Fruit fly (Drosophila melanogaster) whole organism, embryonic: ENCODE results near the gene yellow-e2.

Experiments used
- Atf6 ChIP-seq: fragments of 200-800 bp; sonication (Bioruptor generic); IDR thresholded peaks from 2 replicates; pipeline ENCODE4 v1.3.6; 2022; ENCODE audit warnings: missing biosample characterization, missing genetic modification characterization
- CG10209 ChIP-seq: fragments of 200-800 bp; sonication (Bioruptor generic); optimal IDR thresholded peaks from 3 replicates; lab custom pipeline; 2017; ENCODE audit warnings: missing biosample characterization, mild to moderate bottlenecking, missing genetic modification characterization, missing genetic modification reagents
- CG10267 ChIP-seq: fragments of 200-800 bp; sonication (Bioruptor generic); optimal IDR thresholded peaks from 2 replicates; lab custom pipeline; 2018; ENCODE audit warnings: missing biosample characterization, mild to moderate bottlenecking, missing genetic modification characterization, moderate library complexity
- CG10321 ChIP-seq: fragments of 200-800 bp; sonication (Bioruptor generic); IDR thresholded peaks from 2 replicates; pipeline ENCODE4 v1.3.6; 2022; ENCODE audit warnings: missing biosample characterization, missing genetic modification characterization
- CG11456 ChIP-seq: fragments of 200-800 bp; sonication (Bioruptor generic); IDR thresholded peaks from 3 replicates; pipeline ENCODE4 v1.3.6; 2022; ENCODE audit warnings: missing biosample characterization, missing genetic modification characterization
- CG11560 ChIP-seq: fragments of 200-800 bp; sonication (Bioruptor generic); IDR thresholded peaks from 3 replicates; pipeline ENCODE4 v1.3.6; 2022; ENCODE audit warnings: missing biosample characterization, missing genetic modification characterization
- CG12299 ChIP-seq: fragments of 200-800 bp; sonication (Bioruptor generic); optimal IDR thresholded peaks from 2 replicates; lab custom pipeline; 2018; ENCODE audit warnings: missing biosample characterization, mild to moderate bottlenecking, missing genetic modification characterization
- CG12744 ChIP-seq: fragments of 200-800 bp; sonication (Bioruptor generic); optimal IDR thresholded peaks from 2 replicates; lab custom pipeline; 2016; ENCODE audit warnings: missing biosample characterization, missing genetic modification characterization
- CG13287 ChIP-seq: fragments of 200-800 bp; sonication (Bioruptor generic); IDR thresholded peaks from 2 replicates; pipeline ENCODE4 v1.3.6; 2022; ENCODE audit warnings: missing biosample characterization, missing genetic modification characterization; ENCODE audit not compliant: partially characterized antibody
- CG14014 ChIP-seq: fragments of 200-800 bp; sonication (Bioruptor generic); IDR thresholded peaks from 2 replicates; pipeline ENCODE4 v1.3.6; 2022; ENCODE audit warnings: missing biosample characterization, missing genetic modification characterization
- CG14667 ChIP-seq: fragments of 200-800 bp; sonication (Bioruptor generic); IDR thresholded peaks from 2 replicates; pipeline ENCODE4 v1.3.6; 2022; ENCODE audit warnings: missing biosample characterization, missing genetic modification characterization
- CG14860 ChIP-seq: fragments of 200-800 bp; sonication (Bioruptor generic); IDR thresholded peaks from 3 replicates; pipeline ENCODE4 v1.3.6; 2022; ENCODE audit warnings: missing biosample characterization, missing genetic modification characterization; ENCODE audit not compliant: partially characterized antibody
- CG1529 ChIP-seq: fragments of 200-800 bp; sonication (Bioruptor generic); optimal IDR thresholded peaks from 3 replicates; lab custom pipeline; 2018; ENCODE audit warnings: missing biosample characterization, missing genetic modification characterization
- CG1647 ChIP-seq: fragments of 200-800 bp; sonication (Bioruptor generic); optimal IDR thresholded peaks from 3 replicates; lab custom pipeline; 2016; ENCODE audit warnings: missing biosample characterization, missing genetic modification characterization
- CG18011 ChIP-seq: fragments of 200-800 bp; sonication (Bioruptor generic); optimal IDR thresholded peaks from 2 replicates; lab custom pipeline; 2017; ENCODE audit warnings: missing biosample characterization, missing genetic modification characterization, mild to moderate bottlenecking, moderate library complexity, missing genotype
- CG18599 ChIP-seq: fragments of 200-800 bp; sonication (Bioruptor generic); optimal IDR thresholded peaks from 3 replicates; lab custom pipeline; 2017; ENCODE audit warnings: missing biosample characterization, missing genetic modification characterization, mild to moderate bottlenecking, moderate library complexity, missing genetic modification reagents
- CG4707 ChIP-seq: fragments of 200-800 bp; sonication (Bioruptor generic); optimal IDR thresholded peaks from 2 replicates; lab custom pipeline; 2018; ENCODE audit warnings: missing biosample characterization, mild to moderate bottlenecking, missing genetic modification characterization, moderate library complexity
- CG6791 ChIP-seq: fragments of 200-800 bp; sonication (Bioruptor generic); IDR thresholded peaks from 3 replicates; pipeline ENCODE4 v1.3.6; 2022; ENCODE audit warnings: missing biosample characterization, missing genetic modification characterization; ENCODE audit not compliant: partially characterized antibody
- CG6854 ChIP-seq: fragments of 200-800 bp; sonication (Bioruptor generic); optimal IDR thresholded peaks from 3 replicates; lab custom pipeline; 2017; ENCODE audit warnings: missing biosample characterization, mild to moderate bottlenecking, missing genetic modification characterization
- CG7271 ChIP-seq: fragments of 200-800 bp; sonication (Bioruptor generic); optimal IDR thresholded peaks from 2 replicates; lab custom pipeline; 2018; ENCODE audit warnings: missing biosample characterization, mild to moderate bottlenecking, missing genetic modification characterization, moderate library complexity
- CG8478 ChIP-seq: fragments of >200 bp; optimal IDR thresholded peaks from 2 replicates; lab custom pipeline; 2018
- CrebB ChIP-seq: fragments of 200-800 bp; sonication (Bioruptor generic); optimal IDR thresholded peaks from 3 replicates; lab custom pipeline; 2018; ENCODE audit warnings: missing biosample characterization, mild to moderate bottlenecking, missing genetic modification characterization
- Gug ChIP-seq: fragments of 200-800 bp; sonication (Bioruptor generic); IDR thresholded peaks from 4 replicates; pipeline ENCODE4 v1.3.6; 2022; ENCODE audit warnings: missing biosample characterization, missing genetic modification characterization
- HLH54F ChIP-seq: fragments of 200-800 bp; sonication (Bioruptor generic); optimal IDR thresholded peaks from 3 replicates; lab custom pipeline; 2016; ENCODE audit warnings: missing biosample characterization, missing genetic modification characterization
- HmgD ChIP-seq: fragments of 200-800 bp; sonication (Bioruptor generic); optimal IDR thresholded peaks from 3 replicates; lab custom pipeline; 2016; ENCODE audit warnings: missing biosample characterization, missing genetic modification characterization
- HmgZ ChIP-seq: fragments of 200-800 bp; sonication (Bioruptor generic); optimal IDR thresholded peaks from 2 replicates; lab custom pipeline; 2018; ENCODE audit warnings: missing biosample characterization, mild to moderate bottlenecking, missing genetic modification characterization
- Hr39 ChIP-seq: fragments of >200 bp; optimal IDR thresholded peaks from 2 replicates; lab custom pipeline; 2017
- Kr ChIP-seq: fragments of 200-800 bp; sonication (Bioruptor generic); optimal IDR thresholded peaks from 2 replicates; lab custom pipeline; 2017; ENCODE audit warnings: missing biosample characterization, mild to moderate bottlenecking, missing genetic modification characterization
- Nf-YB ChIP-seq: fragments of 200-800 bp; sonication (Bioruptor generic); optimal IDR thresholded peaks from 3 replicates; lab custom pipeline; 2019; ENCODE audit warnings: missing biosample characterization, mild to moderate bottlenecking, missing genetic modification characterization, moderate library complexity
- Six4 ChIP-seq: fragments of 200-800 bp; sonication (Bioruptor generic); optimal IDR thresholded peaks from 2 replicates; lab custom pipeline; 2016; ENCODE audit warnings: missing biosample characterization, missing genetic modification characterization
- Spps ChIP-seq: fragments of 200-800 bp; sonication (Bioruptor generic); optimal IDR thresholded peaks from 2 replicates; lab custom pipeline; 2018; ENCODE audit warnings: missing biosample characterization, mild to moderate bottlenecking, missing genetic modification characterization
- YL-1 ChIP-seq: fragments of 200-800 bp; sonication (Bioruptor generic); optimal IDR thresholded peaks from 3 replicates; lab custom pipeline; 2017; ENCODE audit warnings: missing biosample characterization, mild to moderate bottlenecking, missing genetic modification characterization
- bsh ChIP-seq, 2 experiments: fragments of 200-800 bp; sonication (Bioruptor generic); optimal IDR thresholded peaks; 2 replicates each; lab custom pipeline; 2017 to 2018; ENCODE audit warnings: mild to moderate bottlenecking in 2 of 2, missing biosample characterization in 2 of 2, missing genetic modification characterization in 2 of 2, moderate library complexity in 1 of 2
- chm ChIP-seq: fragments of 200-800 bp; sonication (Bioruptor generic); IDR thresholded peaks from 2 replicates; pipeline ENCODE4 v1.3.6; 2022; ENCODE audit warnings: missing biosample characterization, missing genetic modification characterization
- croc ChIP-seq: fragments of 200-800 bp; sonication (Bioruptor generic); conservative IDR thresholded peaks from 3 replicates; pipeline ENCODE4 v1.3.6; 2022; ENCODE audit warnings: missing biosample characterization, missing genetic modification characterization
- disco-r ChIP-seq: fragments of 200-800 bp; sonication (Bioruptor generic); optimal IDR thresholded peaks from 2 replicates; lab custom pipeline; 2016; ENCODE audit warnings: missing biosample characterization, missing genetic modification characterization
- emc ChIP-seq: fragments of 200-800 bp; sonication (Bioruptor generic); optimal IDR thresholded peaks from 2 replicates; lab custom pipeline; 2016; ENCODE audit warnings: missing biosample characterization, missing genetic modification characterization
- exex ChIP-seq: fragments of 200-800 bp; sonication (Bioruptor generic); optimal IDR thresholded peaks from 4 replicates; lab custom pipeline; 2018; ENCODE audit warnings: missing biosample characterization, mild to moderate bottlenecking, missing genetic modification characterization, moderate library complexity
- fd102C ChIP-seq: fragments of 200-800 bp; sonication (Bioruptor generic); optimal IDR thresholded peaks from 2 replicates; lab custom pipeline; 2018; ENCODE audit warnings: missing biosample characterization, mild to moderate bottlenecking, missing genetic modification characterization, moderate library complexity
- fd96Cb ChIP-seq: fragments of 200-800 bp; sonication (Bioruptor generic); optimal IDR thresholded peaks from 2 replicates; lab custom pipeline; 2018; ENCODE audit warnings: missing biosample characterization, mild to moderate bottlenecking, missing genetic modification characterization, moderate library complexity
- ham ChIP-seq: fragments of 200-800 bp; sonication (Bioruptor generic); IDR thresholded peaks from 2 replicates; pipeline ENCODE4 v1.3.6; 2022; ENCODE audit warnings: missing biosample characterization, missing genetic modification characterization
- otp ChIP-seq: fragments of 200-800 bp; sonication (Bioruptor generic); IDR thresholded peaks from 3 replicates; pipeline ENCODE4, ENCODE4 v1.3.6; 2022; ENCODE audit warnings: missing biosample characterization, missing genetic modification characterization
- rib ChIP-seq: fragments of 200-800 bp; sonication (Bioruptor generic); IDR thresholded peaks from 2 replicates; pipeline ENCODE4 v1.3.6; 2022; ENCODE audit warnings: missing biosample characterization, missing genetic modification characterization
- sima ChIP-seq: fragments of 200-800 bp; sonication (Bioruptor generic); optimal IDR thresholded peaks from 2 replicates; lab custom pipeline; 2016; ENCODE audit warnings: missing biosample characterization, missing genetic modification characterization
- sr ChIP-seq: fragments of 200-800 bp; sonication (Bioruptor generic); IDR thresholded peaks from 3 replicates; pipeline ENCODE4 v1.3.6; 2022; ENCODE audit warnings: missing biosample characterization, missing genetic modification characterization
- tin ChIP-seq: fragments of 200-800 bp; sonication (Bioruptor generic); optimal IDR thresholded peaks from 3 replicates; lab custom pipeline; 2016; ENCODE audit warnings: missing biosample characterization, missing genetic modification characterization
- trem ChIP-seq: fragments of 200-800 bp; optimal IDR thresholded peaks from 3 replicates; lab custom pipeline; 2019; ENCODE audit warnings: missing biosample characterization, mild to moderate bottlenecking, missing genetic modification characterization, moderate library complexity
- vfl ChIP-seq: fragments of 200-800 bp; sonication (Bioruptor generic); optimal IDR thresholded peaks from 2 replicates; lab custom pipeline; 2016; ENCODE audit warnings: missing biosample characterization, missing genetic modification characterization
- wor ChIP-seq: fragments of 200-800 bp; sonication (Bioruptor generic); IDR thresholded peaks from 2 replicates; pipeline ENCODE4 v1.3.6; 2022; ENCODE audit warnings: missing biosample characterization, missing genetic modification characterization

The yellow-e2 gene

dm6 chr3R:13400902-13401721, 5.7 kb downstream of the yellow-e2 start (continued):
- peak; percentile 56; the same call in 1 of the 2 replicates for TF ChIP-seq CG10321 (GFP tag; lab: Robert Waterston, UW)
- TF ChIP-seq CrebB (tag; lab: Kevin White, UChicago): peak; percentile 75
- TF ChIP-seq Nf-YB (GFP tag; lab: Kevin White, UChicago): peak; percentile 80
- 0 out of 2 replicates have a peak, but pooled peaks have one; percentile 32 for TF ChIP-seq ham (GFP tag; lab: Robert Waterston, UW)
- TF ChIP-seq CG10267 (tag; lab: Kevin White, UChicago): peak; percentile 84
- peak; percentile 57 for TF ChIP-seq sima (GFP tag; lab: Kevin White, UChicago)
- peak; percentile 63 for TF ChIP-seq CG6854
- TF ChIP-seq rib (GFP tag; lab: Robert Waterston, UW): peak; percentile 77
- peak; percentile 90 to 91 for TF ChIP-seq bsh (GFP tag; optimal IDR thresholded peaks at IDR 0.05; lab: Kevin White, UChicago)
- TF ChIP-seq CG1529 (GFP tag; lab: Kevin White, UChicago): peak; percentile 89
- peak; percentile 71; the same call in 1 of the 3 replicates for TF ChIP-seq CG11456 (GFP tag; lab: Robert Waterston, UW)
- peak; percentile 86 for TF ChIP-seq CG12744 (GFP tag; lab: Kevin White, UChicago)
- TF ChIP-seq Gug (GFP tag; lab: Robert Waterston, UW): peak; percentile 61; the same call in 3 of the 4 replicates
- TF ChIP-seq CG4707: peak; percentile 66
- TF ChIP-seq sr (GFP tag; lab: Robert Waterston, UW): no peak
- TF ChIP-seq CG11560: peak; percentile 62; the same call in 2 of the 3 replicates
- peak; percentile 86 for TF ChIP-seq HLH54F (GFP tag; lab: Kevin White, UChicago)
- TF ChIP-seq CG10209: peak; percentile 94
- TF ChIP-seq CG18011 (GFP tag; lab: Kevin White, UChicago): peak; percentile 64
- TF ChIP-seq CG14014: peak; percentile 74; the same call in 1 of the 2 replicates
- peak; percentile 12 for TF ChIP-seq exex (tag; lab: Kevin White, UChicago)
- no peak for TF ChIP-seq HmgD
- peak; percentile 31 for TF ChIP-seq emc (GFP tag; lab: Kevin White, UChicago)
- no peak for TF ChIP-seq Hr39 (lab: Kevin White, UChicago)
- peak; percentile 88 for TF ChIP-seq trem (tag; lab: Kevin White, UChicago)
- peak; percentile 80 for TF ChIP-seq vfl (GFP tag; lab: Kevin White, UChicago)
- TF ChIP-seq CG12299 (tag; lab: Kevin White, UChicago): peak; percentile 70
- no peak for TF ChIP-seq CG14860 (GFP tag; lab: Robert Waterston, UW)
- TF ChIP-seq Spps: peak; percentile 78
- TF ChIP-seq CG13287 (GFP tag; lab: Robert Waterston, UW): no peak
- TF ChIP-seq Atf6: peak; percentile 88
- TF ChIP-seq CG18599 (GFP tag; lab: Kevin White, UChicago): peak; percentile 79
- TF ChIP-seq fd102C (GFP tag; lab: Kevin White, UChicago): no peak
- TF ChIP-seq wor (GFP tag; lab: Robert Waterston, UW): peak; percentile 83
- peak; percentile 43 for TF ChIP-seq CG7271 (tag; lab: Kevin White, UChicago)
- TF ChIP-seq otp (GFP tag; lab: Robert Waterston, UW): peak; percentile 72
- peak; percentile 81 for TF ChIP-seq croc
- peak; percentile 85 for TF ChIP-seq Six4 (GFP tag; lab: Kevin White, UChicago)
- no peak for TF ChIP-seq CG8478
- peak; percentile 79 for TF ChIP-seq CG14667 (GFP tag; lab: Robert Waterston, UW)
- peak; percentile 3 for TF ChIP-seq YL-1 (GFP tag; lab: Kevin White, UChicago)
- TF ChIP-seq CG6791: no peak
- TF ChIP-seq disco-r (GFP tag; lab: Kevin White, UChicago): peak; percentile 82
- no peak; the same call in 1 of the 2 replicates for TF ChIP-seq chm (GFP tag; lab: Robert Waterston, UW)
- peak; percentile 80 for TF ChIP-seq tin
- TF ChIP-seq Kr (GFP tag; lab: Kevin White, UChicago): no peak
- TF ChIP-seq fd96Cb: peak; percentile 88
- TF ChIP-seq HmgZ: peak; percentile 90
- TF ChIP-seq CG1647 (GFP tag; lab: Kevin White, UChicago): peak; percentile 72
